Fruit fly (Drosophila melanogaster): ENCODE results near the gene Rbcn-3B.

Rbcn-3B gene

DNA sequence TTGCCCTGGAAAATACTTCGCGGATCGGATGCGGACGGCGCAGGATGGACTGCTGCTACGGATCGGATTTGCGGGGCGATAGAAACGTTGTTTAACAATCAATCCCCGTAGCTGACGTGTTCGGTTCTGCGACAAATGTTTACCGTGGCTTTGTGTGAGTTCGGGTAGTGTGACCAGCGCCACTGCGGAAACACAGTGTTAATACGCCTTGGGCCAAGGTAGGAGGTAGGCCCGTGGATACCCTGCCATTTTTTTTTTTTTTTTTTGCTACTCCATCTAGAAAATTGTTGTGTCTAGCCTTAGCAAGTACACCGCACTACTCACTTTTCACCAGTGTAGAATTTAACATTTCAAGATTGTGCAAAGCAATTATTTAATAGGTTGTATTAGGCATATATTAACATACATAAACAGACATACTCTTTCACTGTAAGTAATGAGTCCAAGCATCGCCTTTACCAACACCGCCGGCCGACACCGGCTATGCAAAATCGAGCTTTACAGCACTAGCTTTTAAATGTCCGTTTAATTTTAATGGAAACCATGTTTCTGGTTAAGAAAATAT lies 47.0 kb upstream of the Rbcn-3B start, which contains the start of gene deltaCOP (continued):
- TF ChIP-seq dsx (GFP tag; optimal IDR thresholded peaks at IDR 0.05; ENCODE audit: poor library complexity, severe bottlenecking) (peak; percentile 59), CG8632 (GFP tag; optimal IDR thresholded peaks at IDR 0.05) (peak; percentile 85), CG16779 (tag; optimal IDR thresholded peaks at IDR 0.05) (no peak), achi (GFP tag; optimal IDR thresholded peaks at IDR 0.05) (peak; percentile 84), svp (GFP tag) (peak; percentile 92), Ets21C (GFP tag; optimal IDR thresholded peaks at IDR 0.05) (peak; percentile 89), Smox (GFP tag; optimal IDR thresholded peaks at IDR 0.05) (no peak), CG10669 (GFP tag; optimal IDR thresholded peaks at IDR 0.05) (no peak)

DNA sequence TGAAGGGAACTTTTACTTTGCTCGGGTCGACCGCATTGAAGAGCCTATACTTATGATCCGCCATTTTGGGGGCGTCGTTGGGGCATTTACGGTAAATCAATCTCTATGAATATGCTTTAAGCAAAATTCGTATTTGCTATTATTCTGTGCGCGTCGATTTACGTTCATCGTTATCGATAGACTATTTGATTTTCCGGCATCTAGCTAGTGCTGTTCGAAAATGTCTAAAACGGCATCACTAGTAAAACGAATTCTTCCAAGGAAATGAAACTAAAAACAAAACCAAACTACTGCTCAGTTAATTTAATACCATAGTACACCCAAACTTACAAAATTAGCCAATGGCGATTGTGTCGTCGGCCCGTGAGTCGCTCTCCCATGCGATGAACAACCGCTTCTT lies 43.0 kb upstream of the Rbcn-3B start, which contains the start of the genes Gcna and MED18:
TSS of gene Gcna (minus strand) at position 163 of the 400 bp plus-strand sequence.
TSS of gene MED18 (plus strand) at position 237 of the 400 bp plus-strand sequence.
- TF ChIP-seq CG15336 (GFP tag; IDR thresholded peaks at IDR 0.05) (no peak), ss (GFP tag; optimal IDR thresholded peaks at IDR 0.05) (no peak), lz (GFP tag; optimal IDR thresholded peaks at IDR 0.05) (no peak), Met (GFP tag; optimal IDR thresholded peaks at IDR 0.05) (no peak), CG16779 (tag; optimal IDR thresholded peaks at IDR 0.05) (no peak), CG8319 (GFP tag; optimal IDR thresholded peaks at IDR 0.05) (no peak), CG31627 (GFP tag; optimal IDR thresholded peaks at IDR 0.05) (no peak), Lpt (GFP tag; optimal IDR thresholded peaks at IDR 0.05) (no peak), OdsH (GFP tag; optimal IDR thresholded peaks at IDR 0.05) (no peak), fd85E (GFP tag; optimal IDR thresholded peaks at IDR 0.05) (no peak), Ets96B (tag; optimal IDR thresholded peaks at IDR 0.05) (no peak), CG6854 (GFP tag; optimal IDR thresholded peaks at IDR 0.05) (no peak), dac (GFP tag; optimal IDR thresholded peaks at IDR 0.05) (no peak), CG3919 (GFP tag; optimal IDR thresholded peaks at IDR 0.05) (no peak), CG10669 (GFP tag; optimal IDR thresholded peaks at IDR 0.05) (no peak), Eip93F (GFP tag; optimal IDR thresholded peaks at IDR 0.05) (no peak), CG6792 (GFP tag; optimal IDR thresholded peaks at IDR 0.05) (no peak), CG32006 (GFP tag; optimal IDR thresholded peaks at IDR 0.05) (no peak), CG34406 (GFP tag; optimal IDR thresholded peaks at IDR 0.05) (no peak)

DNA sequence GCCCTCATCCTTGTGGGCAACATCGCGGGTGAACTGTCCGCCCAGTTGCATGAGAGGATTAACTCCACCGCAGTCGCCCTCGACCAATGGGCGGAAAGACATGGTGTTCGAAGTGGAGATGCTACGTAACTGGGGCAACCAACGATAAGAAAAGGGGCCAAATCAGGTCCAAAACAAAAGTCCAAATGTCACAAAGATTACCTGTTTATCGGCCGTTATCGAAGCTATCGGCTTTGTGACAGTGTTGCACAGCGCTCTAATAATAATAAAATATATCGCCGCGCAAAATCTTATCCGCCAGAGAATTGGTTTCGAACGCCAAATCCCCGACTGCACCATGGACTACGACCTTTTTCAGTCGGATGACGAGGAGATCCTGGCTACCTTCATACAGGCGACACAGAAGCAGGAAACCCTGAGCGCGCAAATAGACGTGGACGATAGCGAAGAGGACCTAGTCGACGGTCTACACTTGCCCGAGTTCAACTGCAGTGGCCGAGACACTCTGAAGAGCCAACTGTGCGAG lies 40.1 kb upstream of the Rbcn-3B start, which contains the start of the genes CG14803 and Pex5:
TSS of gene CG14803 (plus strand) at position 285 of the 526 bp plus-strand sequence.
TSS of gene Pex5 (minus strand) at position 476 of the 526 bp plus-strand sequence.
- TF ChIP-seq Sox14 (GFP tag; optimal IDR thresholded peaks at IDR 0.05) (no peak), Lpt (GFP tag; optimal IDR thresholded peaks at IDR 0.05) (no peak), esn (GFP tag; optimal IDR thresholded peaks at IDR 0.05) (peak; percentile 20), fd59A (GFP tag; optimal IDR thresholded peaks at IDR 0.05) (no peak), CG3919 (GFP tag; optimal IDR thresholded peaks at IDR 0.05) (no peak), Eip78C (GFP tag) (peak; percentile 26), Sox15 (GFP tag; optimal IDR thresholded peaks at IDR 0.05) (no peak), dac (GFP tag; optimal IDR thresholded peaks at IDR 0.05) (no peak), lz (GFP tag; optimal IDR thresholded peaks at IDR 0.05) (no peak), svp (GFP tag) (peak; percentile 92)

DNA sequence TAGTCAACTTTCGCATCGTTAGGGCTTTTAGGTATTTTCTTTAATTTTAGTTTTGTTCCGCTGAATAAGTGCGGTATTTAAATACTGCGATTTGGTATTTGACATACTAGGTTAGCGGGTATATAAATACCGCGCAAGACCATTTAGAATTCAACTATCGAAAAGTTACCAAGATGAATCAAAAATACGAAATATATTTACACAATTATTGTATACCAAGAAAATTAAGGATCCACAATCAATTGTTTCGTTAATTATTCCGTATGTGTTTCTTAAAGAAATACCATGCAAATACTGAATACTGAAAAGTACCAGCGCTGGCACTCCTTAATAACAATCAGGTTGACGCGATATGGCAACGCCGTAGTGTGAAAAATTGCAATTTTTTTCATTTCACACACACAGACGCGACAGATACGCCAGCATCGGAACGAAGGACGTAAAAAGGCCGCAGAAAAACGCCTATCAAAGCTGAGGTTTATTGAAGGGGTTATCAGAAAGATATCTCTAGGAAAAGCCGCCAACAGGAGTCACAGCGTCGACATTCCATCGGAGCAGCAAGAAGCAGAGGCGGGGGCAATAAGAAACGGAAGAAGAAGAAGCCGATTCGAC lies 35.1 kb upstream of the Rbcn-3B start, which contains the start of the genes Pgam5 and Vps26:
TSS of gene Pgam5 (minus strand) at position 51 of the 612 bp plus-strand sequence.
TSS of gene Vps26 (plus strand) at position 339 of the 612 bp plus-strand sequence.
- TF ChIP-seq Eip78C (GFP tag), result peak; percentile 27
- TF ChIP-seq CG10669 (GFP tag; optimal IDR thresholded peaks at IDR 0.05), result no peak
- TF ChIP-seq svp (GFP tag), result peak; percentile 76

DNA sequence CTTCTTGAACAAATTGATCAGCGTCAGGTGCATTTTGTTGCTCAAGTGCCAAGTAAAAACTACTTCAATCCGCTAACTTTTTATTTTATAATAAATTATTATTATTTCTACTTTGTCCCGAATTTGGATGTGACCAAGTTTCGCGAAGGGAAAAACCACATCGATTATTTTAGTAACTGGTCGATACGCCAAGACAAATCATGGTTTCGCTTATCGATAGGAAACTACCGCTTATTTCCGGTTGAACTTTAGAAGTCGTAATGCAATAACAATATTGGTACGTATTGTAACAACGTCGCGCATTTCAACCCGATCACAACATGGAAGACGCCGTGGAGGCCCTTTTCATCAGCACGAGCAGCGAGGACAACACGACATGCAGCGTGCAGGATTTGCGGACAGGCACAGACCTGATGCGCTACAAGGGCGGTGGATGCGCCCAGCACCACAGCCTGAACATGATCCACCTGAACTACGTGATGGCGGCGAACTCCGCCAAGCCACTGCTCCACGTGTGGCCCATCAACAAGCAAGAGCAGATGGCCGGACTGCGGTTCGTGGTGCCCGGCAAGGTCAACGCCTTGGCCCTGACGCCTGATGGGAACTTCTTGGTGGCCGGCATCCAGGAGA lies 31.5 kb upstream of the Rbcn-3B start, which contains the start of the genes CG14817 and CG14805:
TSS of gene CG14817 (minus strand) at position 164 of the 630 bp plus-strand sequence.
TSS of gene CG14805 (plus strand) at position 211 of the 630 bp plus-strand sequence.
- no peak for TF ChIP-seq CG11762 (GFP tag; optimal IDR thresholded peaks at IDR 0.05; ENCODE audit: insufficient read depth)
- no peak for TF ChIP-seq achi (GFP tag; optimal IDR thresholded peaks at IDR 0.05)
- TF ChIP-seq CG11294 (GFP tag; IDR thresholded peaks at IDR 0.05), result no peak
- TF ChIP-seq fkh (GFP tag; optimal IDR thresholded peaks at IDR 0.05), result no peak
- no peak for TF ChIP-seq CG10669 (GFP tag; optimal IDR thresholded peaks at IDR 0.05)
- no peak for TF ChIP-seq CG9139 (GFP tag; optimal IDR thresholded peaks at IDR 0.05)
- TF ChIP-seq eg (GFP tag; IDR thresholded peaks at IDR 0.05), result peak; percentile 61
- no peak for TF ChIP-seq fd85E (GFP tag; optimal IDR thresholded peaks at IDR 0.05)
- TF ChIP-seq spab (GFP tag; optimal IDR thresholded peaks at IDR 0.05), result no peak
- TF ChIP-seq CG6276 (GFP tag; optimal IDR thresholded peaks at IDR 0.05), result no peak
- no peak for TF ChIP-seq Hr39 (GFP tag; optimal IDR thresholded peaks at IDR 0.05)
- TF ChIP-seq CG8319 (GFP tag; optimal IDR thresholded peaks at IDR 0.05), result no peak
- no peak for TF ChIP-seq CG8632 (GFP tag; optimal IDR thresholded peaks at IDR 0.05)
- TF ChIP-seq CG8119 (GFP tag; IDR thresholded peaks at IDR 0.05), result no peak; the same call in 2 of the 3 replicates
- TF ChIP-seq CG11902 (GFP tag; optimal IDR thresholded peaks at IDR 0.05), result no peak
- no peak for TF ChIP-seq fd59A (GFP tag; optimal IDR thresholded peaks at IDR 0.05)
- peak; percentile 71 for TF ChIP-seq svp (GFP tag)
